Fruit fly (Drosophila melanogaster): ENCODE data around the gene CecC.

DNA sequence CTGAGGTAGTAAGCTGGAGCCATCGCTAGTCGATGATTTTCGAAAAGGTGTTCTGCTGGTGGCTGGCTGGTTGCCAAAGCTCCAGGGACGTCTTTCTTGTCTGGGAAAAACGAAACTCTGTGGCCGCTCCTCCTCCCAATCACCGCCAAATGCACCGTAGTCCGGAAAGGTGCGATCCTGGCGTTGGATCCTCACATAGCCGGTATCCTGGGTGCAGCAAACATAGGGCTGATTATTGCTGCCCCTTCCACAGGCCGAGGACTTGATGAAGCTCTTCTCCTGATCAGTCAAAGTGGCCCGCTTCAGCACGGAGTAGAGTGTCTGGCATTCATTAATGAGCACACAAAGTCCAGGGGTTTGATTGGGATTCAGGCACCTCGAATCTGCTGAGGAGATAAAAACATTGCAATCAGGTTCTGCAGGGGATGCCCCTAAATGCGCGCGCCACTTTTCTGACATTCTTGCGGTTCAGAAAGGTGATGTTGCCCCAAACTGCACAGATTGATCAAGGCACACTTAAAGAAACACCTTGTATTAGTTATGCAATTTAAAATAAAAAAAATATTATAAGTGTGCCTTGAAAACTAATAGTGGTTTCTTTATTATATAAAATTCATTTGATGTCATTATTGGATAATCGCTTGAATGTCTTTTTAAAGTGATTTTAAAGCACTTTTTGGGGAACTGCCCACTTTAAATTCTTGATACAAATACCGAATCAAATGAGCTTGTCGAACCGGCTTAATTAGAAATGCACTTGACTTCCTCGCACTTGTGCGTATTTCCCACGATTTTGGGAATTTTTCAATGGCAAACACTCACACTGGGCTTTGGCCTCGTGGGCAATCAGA lies 29.7 kb downstream of the CecC start:
- TF ChIP-seq CG8159 (tag; optimal IDR thresholded peaks at IDR 0.05) (peak; percentile 13), CG12605 (GFP tag; IDR thresholded peaks at IDR 0.05) (no peak), CG34367 (tag; optimal IDR thresholded peaks at IDR 0.05) (no peak), CG13204 (GFP tag; optimal IDR thresholded peaks at IDR 0.05) (no peak), CG14655 (GFP tag; optimal IDR thresholded peaks at IDR 0.05) (no peak), EcR (GFP tag; optimal IDR thresholded peaks at IDR 0.05) (no peak), Snoo (tag; optimal IDR thresholded peaks at IDR 0.05) (no peak), D1 (tag; optimal IDR thresholded peaks at IDR 0.05) (no peak)
